Worm (Caenorhabditis elegans) whole organism, L4/young adult: ENCODE data around the gene F49F1.9.
"Not testable (repeated sequence)": the region's sequence is repeated elsewhere in the genome, so short reads cannot be mapped to it uniquely, and the experiment has no call there.

Source experiments
- W03F9.2 ChIP-seq: fragments of 150-350 bp; optimal IDR thresholded peaks from 2 replicates; lab custom pipeline; 2014; ENCODE audit warnings: missing biosample characterization, missing genetic modification characterization
- dao-5 ChIP-seq: sonication (generic microtip); optimal IDR thresholded peaks from 2 replicates; lab custom pipeline; 2016; ENCODE audit warnings: missing genotype, missing genetic modification characterization, moderate library complexity, missing compliant biosample characterization
- him-1 ChIP-seq: sonication (generic microtip); optimal IDR thresholded peaks from 2 replicates; lab custom pipeline; 2016; ENCODE audit warnings: missing genotype, missing genetic modification reagents, missing genetic modification characterization, missing compliant biosample characterization

The F49F1.9 gene

ce11 chrIV:4137472-4137871, at the start of gene F49F1.9:
Gene F49F1.9, minus strand, starts transcription at chrIV:4137572.
- TF ChIP-seq him-1 (tag; lab: Kevin White, UChicago) (no peak), dao-5 (no peak), W03F9.2 (no peak)

ce11 chrIV:4186099-4186498, 48.7 kb upstream of the F49F1.9 start, which contains the start of gene K08D10.11:
Gene K08D10.11, minus strand, starts transcription at chrIV:4186199.
- TF ChIP-seq him-1 (tag; lab: Kevin White, UChicago); dao-5; W03F9.2: not testable (repeated sequence)

ce11 chrIV:4178424-4178823, 41.1 kb upstream of the F49F1.9 start, which contains the start of gene tsen-34:
Gene tsen-34, plus strand, starts transcription at chrIV:4178457.
- TF ChIP-seq dao-5, result no peak
- no peak for TF ChIP-seq him-1 (tag; lab: Kevin White, UChicago)
- TF ChIP-seq W03F9.2, result no peak

- TF ChIP-seq dao-5 (no peak), W03F9.2 (no peak), him-1 (tag; lab: Kevin White, UChicago) (no peak)
Observed at ce11 chrIV:4177560-4177959, 40.2 kb upstream of the F49F1.9 start.

- TF ChIP-seq him-1 (tag; lab: Kevin White, UChicago), result no peak
- TF ChIP-seq dao-5, result no peak
- no peak for TF ChIP-seq W03F9.2
Observed at ce11 chrIV:4176659-4177058, 39.3 kb upstream of the F49F1.9 start.

- TF ChIP-seq him-1 (tag; lab: Kevin White, UChicago), result no peak
- TF ChIP-seq W03F9.2, result no peak
- no peak for TF ChIP-seq dao-5
Observed at ce11 chrIV:4176088-4176487, 38.7 kb upstream of the F49F1.9 start, which contains the start of gene dnj-15. Gene dnj-15, plus strand, starts transcription at chrIV:4176388.

ce11 chrIV:4173789-4174188, 36.4 kb upstream of the F49F1.9 start, which contains the start of gene rnp-3:
Gene rnp-3, plus strand, starts transcription at chrIV:4174089.
- TF ChIP-seq him-1 (tag; lab: Kevin White, UChicago) (no peak), W03F9.2 (no peak), dao-5 (no peak)

- TF ChIP-seq him-1 (tag; lab: Kevin White, UChicago) (no peak), W03F9.2 (no peak), dao-5 (no peak)
Observed at ce11 chrIV:4172242-4172641, 34.9 kb upstream of the F49F1.9 start.

- TF ChIP-seq dao-5 (no peak), him-1 (tag; lab: Kevin White, UChicago) (no peak), W03F9.2 (peak; percentile 64)
Observed at ce11 chrIV:4171531-4172163, 34.3 kb upstream of the F49F1.9 start, which contains the start of the genes K08D10.13 and rnp-2. Gene K08D10.13, minus strand, starts transcription at chrIV:4171581. Gene rnp-2, plus strand, starts transcription at chrIV:4172076.

ce11 chrIV:4167296-4167695, 29.9 kb upstream of the F49F1.9 start:
- TF ChIP-seq W03F9.2 (no peak), him-1 (tag; lab: Kevin White, UChicago) (no peak), dao-5 (no peak)

- TF ChIP-seq W03F9.2, result no peak
- no peak for TF ChIP-seq dao-5
- no peak for TF ChIP-seq him-1 (tag; lab: Kevin White, UChicago)
Observed at ce11 chrIV:4164392-4164791, 27.0 kb upstream of the F49F1.9 start, which contains the start of gene scrm-8. Gene scrm-8, plus strand, starts transcription at chrIV:4164692.

ce11 chrIV:4162121-4162520, 24.7 kb upstream of the F49F1.9 start, which contains the start of gene scrm-5:
Gene scrm-5, plus strand, starts transcription at chrIV:4162421.
- no peak for TF ChIP-seq W03F9.2
- TF ChIP-seq him-1 (tag; lab: Kevin White, UChicago), result no peak

ce11 chrIV:4154641-4155040, 17.3 kb upstream of the F49F1.9 start, which contains the start of gene K08D10.14:
Gene K08D10.14, plus strand, starts transcription at chrIV:4154941.
- TF ChIP-seq dao-5, result no peak
- no peak for TF ChIP-seq him-1 (tag; lab: Kevin White, UChicago)
- TF ChIP-seq W03F9.2, result no peak

- TF ChIP-seq him-1 (tag; lab: Kevin White, UChicago) (no peak), W03F9.2 (no peak), dao-5 (no peak)
Observed at ce11 chrIV:4152143-4152542, 14.8 kb upstream of the F49F1.9 start, which contains the start of the genes K08D10.10 and R07C12.1. Gene K08D10.10, plus strand, starts transcription at chrIV:4152235. Gene R07C12.1, plus strand, starts transcription at chrIV:4152456.

ce11 chrIV:4150138-4150537, 12.8 kb upstream of the F49F1.9 start:
- TF ChIP-seq him-1 (tag; lab: Kevin White, UChicago) (no peak), dao-5 (no peak), W03F9.2 (no peak)
